Fruit fly (Drosophila melanogaster): ENCODE results near the gene CG12091.

CG12091 gene

dm6 chr3L:1548345-1548970 lies 11.8 kb upstream of the CG12091 start (continued):
- TF ChIP-seq CG31441 (GFP tag; IDR thresholded peaks at IDR 0.05) (peak; percentile 53), Gug (GFP tag; IDR thresholded peaks at IDR 0.05) (no peak; the same call in 3 of the 4 replicates), CG14860 (GFP tag; IDR thresholded peaks at IDR 0.05; ENCODE audit: partially characterized antibody) (no peak), lov (optimal IDR thresholded peaks at IDR 0.05) (no peak), lov (GFP tag; IDR thresholded peaks at IDR 0.05) (no peak), unpg (GFP tag; optimal IDR thresholded peaks at IDR 0.05) (peak; percentile 50), CG8359 (GFP tag; optimal IDR thresholded peaks at IDR 0.05; ENCODE audit: borderline replicate concordance) (no peak), CG13775 (GFP tag; optimal IDR thresholded peaks at IDR 0.05) (peak; percentile 42), bbx (GFP tag; IDR thresholded peaks at IDR 0.05; ENCODE audit: partially characterized antibody) (no peak), Ssrp (tag; optimal IDR thresholded peaks at IDR 0.05) (peak; percentile 44), CG6272 (GFP tag; IDR thresholded peaks at IDR 0.05) (no peak), shn (GFP tag; optimal IDR thresholded peaks at IDR 0.05) (peak; percentile 64), CG5953 (GFP tag; IDR thresholded peaks at IDR 0.05) (no peak), bcd (GFP tag; optimal IDR thresholded peaks at IDR 0.05) (peak; percentile 56), Hr78 (GFP tag; optimal IDR thresholded peaks at IDR 0.05) (no peak), HLH4C (GFP tag; IDR thresholded peaks at IDR 0.05; ENCODE audit: partially characterized antibody) (no peak), odd (GFP tag; optimal IDR thresholded peaks at IDR 0.05) (peak; percentile 50), C15 (GFP tag; IDR thresholded peaks at IDR 0.05) (no peak), CG12071 (GFP tag; optimal IDR thresholded peaks at IDR 0.05) (no peak), CG5245 (GFP tag; optimal IDR thresholded peaks at IDR 0.05) (peak; percentile 4), CG7745 (tag; optimal IDR thresholded peaks at IDR 0.05) (no peak), CG11723 (GFP tag; optimal IDR thresholded peaks at IDR 0.05) (peak; percentile 19), Atf3 (GFP tag; optimal IDR thresholded peaks at IDR 0.05) (no peak), CG16815 (GFP tag; optimal IDR thresholded peaks at IDR 0.05) (peak; percentile 41), CG17912 (GFP tag; optimal IDR thresholded peaks at IDR 0.05) (no peak), Dll (GFP tag; IDR thresholded peaks at IDR 0.05; ENCODE audit: partially characterized antibody) (no peak), CG6683 (GFP tag; optimal IDR thresholded peaks at IDR 0.05) (no peak), MBD-R2 (GFP tag; IDR thresholded peaks at IDR 0.05) (no peak; the same call in 1 of the 2 replicates), CG1602 (GFP tag; optimal IDR thresholded peaks at IDR 0.05) (peak; percentile 43), CG3838 (GFP tag; optimal IDR thresholded peaks at IDR 0.05) (no peak), Eip74EF (GFP tag; optimal IDR thresholded peaks at IDR 0.05) (no peak), Dip2 (GFP tag; IDR thresholded peaks at IDR 0.05) (no peak), jing (GFP tag; optimal IDR thresholded peaks at IDR 0.05) (no peak), gce (GFP tag; IDR thresholded peaks at IDR 0.05) (no peak; the same call in 2 of the 3 replicates), CG2199 (GFP tag; IDR thresholded peaks at IDR 0.05) (no peak), dan (GFP tag; IDR thresholded peaks at IDR 0.05) (no peak), CG8765 (GFP tag; IDR thresholded peaks at IDR 0.05) (no peak), CG17328 (GFP tag; IDR thresholded peaks at IDR 0.05) (peak; percentile 55), pan (optimal IDR thresholded peaks at IDR 0.05) (no peak), pan (GFP tag; optimal IDR thresholded peaks at IDR 0.05 in 1 of 2, IDR thresholded peaks at IDR 0.05 in 1 of 2) (no peak), ftz-f1 (GFP tag; optimal IDR thresholded peaks at IDR 0.05) (no peak), CG15479 (GFP tag; optimal IDR thresholded peaks at IDR 0.05) (no peak), chinmo (GFP tag; IDR thresholded peaks at IDR 0.05; ENCODE audit: partially characterized antibody) (0 out of 4 replicates have a peak, but pooled peaks have one; percentile 45), CG8290 (GFP tag; optimal IDR thresholded peaks at IDR 0.05) (no peak), CG8290 (tag; optimal IDR thresholded peaks at IDR 0.05) (no peak), CG7987 (GFP tag; optimal IDR thresholded peaks at IDR 0.05) (no peak), hb (GFP tag; IDR thresholded peaks at IDR 0.05; ENCODE audit: partially characterized antibody) (no peak), z (GFP tag; IDR thresholded peaks at IDR 0.05) (no peak), sim (GFP tag; IDR thresholded peaks at IDR 0.05) (no peak), CG11504 (tag; optimal IDR thresholded peaks at IDR 0.05) (peak; percentile 76)
